Worm (Caenorhabditis elegans): ENCODE results near the gene H40L08.3.

H40L08.3 gene

DNA sequence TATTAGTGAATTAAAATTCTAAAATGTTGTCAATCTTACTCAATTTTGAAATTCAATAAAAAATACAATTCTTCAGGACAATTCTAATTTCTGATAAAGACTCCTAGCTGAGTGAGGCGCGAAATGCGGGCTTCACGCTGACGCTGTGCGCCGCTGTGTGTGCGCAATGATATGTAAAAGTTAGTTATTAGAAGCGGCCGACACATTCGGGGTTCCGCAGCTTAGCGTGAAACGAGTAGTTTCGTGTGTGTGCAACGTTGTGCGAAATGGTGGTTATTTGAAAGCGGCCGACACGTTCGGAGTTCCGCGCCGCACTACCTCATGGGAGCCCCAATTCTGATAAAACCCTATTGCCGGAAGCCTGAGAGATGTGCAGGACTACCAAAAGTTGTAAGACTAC is 722 bp downstream of the H40L08.3 start:
- TF ChIP-seq sea-1 (GFP tag; conservative IDR thresholded peaks at IDR 0.05) (no peak), aly-1 (tag; optimal IDR thresholded peaks at IDR 0.05) (no peak), B0310.2 (tag; optimal IDR thresholded peaks at IDR 0.05) (no peak), tbx-37 (GFP tag; conservative IDR thresholded peaks at IDR 0.05) (no peak), flt-1 (GFP tag; IDR thresholded peaks at IDR 0.05) (no peak), ceh-36 (tag; optimal IDR thresholded peaks at IDR 0.05) (no peak), scrt-1 (GFP tag; IDR thresholded peaks at IDR 0.05) (no peak), ets-7 (tag; optimal IDR thresholded peaks at IDR 0.05) (no peak), F13C5.2 (tag; optimal IDR thresholded peaks at IDR 0.05) (no peak), tbx-11 (GFP tag; IDR thresholded peaks at IDR 0.05) (no peak), tra-4 (tag; optimal IDR thresholded peaks at IDR 0.05) (no peak)

DNA sequence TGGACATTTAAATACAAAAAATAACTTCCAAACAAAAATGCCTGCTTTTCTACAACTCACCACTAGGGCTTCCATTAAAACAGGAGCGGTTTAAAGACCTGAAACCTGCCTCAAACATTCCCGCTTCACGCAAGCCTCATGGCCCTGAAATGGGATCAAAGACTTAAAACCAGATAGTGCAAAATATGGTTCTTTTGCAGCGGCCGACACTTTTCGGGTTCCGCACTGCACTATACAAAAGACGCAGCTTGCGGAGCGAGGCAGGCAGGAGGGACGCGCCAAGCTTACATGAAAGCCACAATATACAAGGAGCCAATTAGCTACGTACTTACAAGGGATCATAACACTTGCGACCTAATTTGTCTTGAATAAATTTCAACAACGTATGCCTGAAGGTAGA is 2.4 kb downstream of the H40L08.3 start:
- no peak for TF ChIP-seq sea-1 (GFP tag; conservative IDR thresholded peaks at IDR 0.05)
- no peak for TF ChIP-seq scrt-1 (GFP tag; IDR thresholded peaks at IDR 0.05)
- TF ChIP-seq ets-7 (tag; optimal IDR thresholded peaks at IDR 0.05), result no peak

DNA sequence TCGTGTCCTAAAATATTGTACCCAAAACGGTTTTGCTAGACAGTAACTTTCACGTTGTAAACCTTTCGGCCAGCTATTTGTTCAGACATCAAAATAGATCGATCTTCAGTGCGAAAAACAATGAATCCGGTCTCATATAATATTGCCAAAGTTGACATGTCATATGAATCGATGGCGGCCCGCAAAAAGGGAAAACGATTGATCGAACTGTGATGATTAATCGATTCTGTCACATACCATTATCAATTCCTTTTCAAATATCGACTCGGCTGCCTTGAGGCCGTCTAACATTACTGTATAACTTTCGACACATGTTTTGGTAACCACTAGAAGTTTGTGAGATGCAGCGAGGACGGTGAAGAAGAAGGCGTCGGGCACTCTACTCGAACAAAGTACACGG is 3.0 kb downstream of the H40L08.3 start:
- TF ChIP-seq scrt-1 (GFP tag; IDR thresholded peaks at IDR 0.05) (no peak), ets-7 (tag; optimal IDR thresholded peaks at IDR 0.05) (no peak), tbx-37 (GFP tag; conservative IDR thresholded peaks at IDR 0.05) (no peak), aly-1 (tag; optimal IDR thresholded peaks at IDR 0.05) (no peak), hmbx-1 (tag; optimal IDR thresholded peaks at IDR 0.05) (no peak), tbx-11 (GFP tag; IDR thresholded peaks at IDR 0.05) (no peak), F13C5.2 (tag; optimal IDR thresholded peaks at IDR 0.05) (no peak), sea-1 (GFP tag; conservative IDR thresholded peaks at IDR 0.05) (no peak), tra-4 (tag; optimal IDR thresholded peaks at IDR 0.05) (no peak), ceh-13 (GFP tag; optimal IDR thresholded peaks at IDR 0.05) (no peak), ama-1 (optimal IDR thresholded peaks at IDR 0.05) (no peak), hnd-1 (tag; optimal IDR thresholded peaks at IDR 0.05) (no peak), B0310.2 (tag; optimal IDR thresholded peaks at IDR 0.05) (no peak), pes-1 (GFP tag; IDR thresholded peaks at IDR 0.05) (no peak), flt-1 (GFP tag; IDR thresholded peaks at IDR 0.05) (no peak), ceh-36 (tag; optimal IDR thresholded peaks at IDR 0.05) (no peak), hmg-4 (GFP tag; optimal IDR thresholded peaks at IDR 0.05) (no peak)

DNA sequence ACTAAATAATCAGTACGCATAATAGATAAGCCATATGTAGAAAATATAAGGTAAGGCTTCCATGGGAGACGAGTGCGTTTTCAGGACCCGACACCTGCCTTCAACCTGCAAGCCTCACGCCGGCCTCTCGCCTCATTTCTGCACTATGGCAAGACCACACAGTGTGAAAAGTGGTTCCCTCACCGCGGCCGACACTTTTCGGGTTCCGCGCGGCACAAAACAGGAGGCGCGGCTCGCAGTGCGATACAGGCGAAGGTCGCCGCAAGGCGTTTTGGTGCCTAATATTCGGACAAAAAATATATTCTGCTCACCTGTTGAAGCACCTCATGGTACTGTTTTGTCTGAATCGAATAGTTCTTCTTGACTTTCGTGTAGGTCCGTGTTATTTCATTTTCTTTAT is 5.8 kb downstream of the H40L08.3 start:
- TF ChIP-seq F13C5.2 (tag; optimal IDR thresholded peaks at IDR 0.05), result no peak
- TF ChIP-seq aly-1 (tag; optimal IDR thresholded peaks at IDR 0.05), result no peak
- TF ChIP-seq ceh-36 (tag; optimal IDR thresholded peaks at IDR 0.05), result no peak
- TF ChIP-seq hmg-4 (GFP tag; optimal IDR thresholded peaks at IDR 0.05), result no peak
- TF ChIP-seq tbx-37 (GFP tag; conservative IDR thresholded peaks at IDR 0.05), result no peak
- no peak for TF ChIP-seq ama-1 (optimal IDR thresholded peaks at IDR 0.05)

DNA sequence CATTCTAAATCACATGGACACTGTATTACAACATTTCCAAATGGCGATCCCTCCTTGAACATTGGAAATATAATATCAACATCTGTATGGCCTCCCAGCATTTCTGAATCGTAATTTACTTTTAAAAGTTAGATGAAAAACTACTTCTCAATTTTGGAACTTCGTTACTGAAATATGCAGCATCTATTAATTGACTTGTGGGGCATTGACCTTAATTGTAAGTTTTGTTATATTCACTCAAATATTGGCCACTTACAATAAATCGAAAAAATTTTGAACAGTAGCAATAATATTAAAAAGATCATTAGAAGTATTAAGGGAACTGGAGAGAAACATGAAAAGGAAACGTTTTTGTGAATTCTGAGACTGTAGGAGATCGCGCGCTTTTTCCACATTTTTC is 6.7 kb downstream of the H40L08.3 start, which contains the start of gene mam-6:
Gene mam-6, minus strand, starts transcription at position 101 of the 400 bp plus-strand sequence.
- TF ChIP-seq hmg-4 (GFP tag; optimal IDR thresholded peaks at IDR 0.05) (no peak), hnd-1 (tag; optimal IDR thresholded peaks at IDR 0.05) (no peak)

DNA sequence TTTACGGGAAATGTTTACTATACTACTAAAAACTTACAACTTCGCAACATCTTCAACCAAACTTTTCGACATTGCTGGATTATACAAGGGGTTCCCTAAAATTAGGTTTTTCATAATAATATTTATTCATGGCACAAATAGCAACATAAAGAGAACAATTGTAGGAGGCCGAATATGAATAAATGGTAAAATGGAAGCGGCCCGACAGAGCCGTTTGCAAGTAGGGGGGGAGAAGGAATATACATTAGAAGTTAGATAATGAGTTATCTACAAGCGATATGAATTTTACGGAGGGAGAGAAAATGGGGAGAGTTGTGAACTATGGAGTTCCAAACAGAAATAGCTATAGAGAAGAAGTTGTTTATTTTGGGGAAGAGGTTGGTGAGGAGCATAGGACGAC is 15.6 kb downstream of the H40L08.3 start, which contains the start of gene fbxa-96:
Gene fbxa-96, minus strand, starts transcription at position 101 of the 400 bp plus-strand sequence.
- TF ChIP-seq scrt-1 (GFP tag; IDR thresholded peaks at IDR 0.05), result no peak
- TF ChIP-seq aly-1 (tag; optimal IDR thresholded peaks at IDR 0.05), result no peak
- TF ChIP-seq flt-1 (GFP tag; IDR thresholded peaks at IDR 0.05), result no peak
- TF ChIP-seq pes-1 (GFP tag; IDR thresholded peaks at IDR 0.05), result no peak
- no peak for TF ChIP-seq hnd-1 (tag; optimal IDR thresholded peaks at IDR 0.05)
- TF ChIP-seq ama-1 (optimal IDR thresholded peaks at IDR 0.05), result no peak
- no peak for TF ChIP-seq ceh-36 (tag; optimal IDR thresholded peaks at IDR 0.05)
- TF ChIP-seq tbx-11 (GFP tag; IDR thresholded peaks at IDR 0.05), result no peak
- TF ChIP-seq ets-7 (tag; optimal IDR thresholded peaks at IDR 0.05), result no peak
- no peak for TF ChIP-seq tbx-37 (GFP tag; conservative IDR thresholded peaks at IDR 0.05)
- TF ChIP-seq B0310.2 (tag; optimal IDR thresholded peaks at IDR 0.05), result no peak
- no peak for TF ChIP-seq F13C5.2 (tag; optimal IDR thresholded peaks at IDR 0.05)
- TF ChIP-seq hmg-4 (GFP tag; optimal IDR thresholded peaks at IDR 0.05), result no peak
- TF ChIP-seq ceh-13 (GFP tag; optimal IDR thresholded peaks at IDR 0.05), result no peak
- no peak for TF ChIP-seq hmbx-1 (tag; optimal IDR thresholded peaks at IDR 0.05)
- no peak for TF ChIP-seq tra-4 (tag; optimal IDR thresholded peaks at IDR 0.05)
- no peak for TF ChIP-seq sea-1 (GFP tag; conservative IDR thresholded peaks at IDR 0.05)

DNA sequence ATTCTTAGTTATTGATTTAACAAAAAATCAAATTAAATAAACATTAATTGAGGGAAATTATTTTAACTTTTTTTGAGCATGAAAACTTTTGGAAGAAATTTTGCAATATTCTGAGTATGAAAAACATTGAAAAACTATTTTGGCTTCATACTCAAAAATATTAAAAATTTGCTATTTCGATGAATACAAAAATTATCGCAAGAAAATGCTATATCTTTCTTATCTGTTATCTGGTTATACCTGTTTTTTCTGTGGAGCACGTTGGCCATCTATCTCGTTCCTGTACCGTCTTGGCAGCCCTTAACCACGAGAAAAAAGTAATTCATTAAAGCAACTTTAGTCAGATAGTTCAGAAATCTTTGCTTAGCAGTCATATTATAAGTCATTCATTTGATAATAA is 18.0 kb downstream of the H40L08.3 start:
- TF ChIP-seq flt-1 (GFP tag; IDR thresholded peaks at IDR 0.05) (no peak), ama-1 (optimal IDR thresholded peaks at IDR 0.05) (no peak), sea-1 (GFP tag; conservative IDR thresholded peaks at IDR 0.05) (no peak), tbx-11 (GFP tag; IDR thresholded peaks at IDR 0.05) (no peak)

DNA sequence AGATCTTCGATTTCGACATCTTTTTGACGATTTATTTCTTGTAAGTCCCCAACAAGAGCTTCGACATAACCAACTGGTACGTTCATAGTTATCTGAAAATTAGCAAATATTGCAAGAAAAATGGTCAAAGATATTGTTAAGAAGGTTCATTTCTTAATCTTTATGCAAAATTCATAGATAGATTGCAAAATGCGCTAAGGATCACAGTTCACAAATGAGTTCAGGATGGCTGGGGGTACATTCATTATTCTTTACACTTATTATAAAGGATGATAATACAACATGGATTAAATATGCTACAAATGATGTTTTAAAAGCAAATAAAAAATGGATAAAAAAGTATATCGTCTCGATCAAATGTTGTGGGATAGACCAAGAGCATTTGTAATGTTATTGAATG is 19.2 kb downstream of the H40L08.3 start, which contains the start of gene H03G16.5:
Gene H03G16.5, minus strand, starts transcription at position 101 of the 400 bp plus-strand sequence.
- no peak for TF ChIP-seq flt-1 (GFP tag; IDR thresholded peaks at IDR 0.05)
- TF ChIP-seq tbx-37 (GFP tag; conservative IDR thresholded peaks at IDR 0.05), result no peak
- no peak for TF ChIP-seq pes-1 (GFP tag; IDR thresholded peaks at IDR 0.05)
- TF ChIP-seq ets-7 (tag; optimal IDR thresholded peaks at IDR 0.05), result no peak

DNA sequence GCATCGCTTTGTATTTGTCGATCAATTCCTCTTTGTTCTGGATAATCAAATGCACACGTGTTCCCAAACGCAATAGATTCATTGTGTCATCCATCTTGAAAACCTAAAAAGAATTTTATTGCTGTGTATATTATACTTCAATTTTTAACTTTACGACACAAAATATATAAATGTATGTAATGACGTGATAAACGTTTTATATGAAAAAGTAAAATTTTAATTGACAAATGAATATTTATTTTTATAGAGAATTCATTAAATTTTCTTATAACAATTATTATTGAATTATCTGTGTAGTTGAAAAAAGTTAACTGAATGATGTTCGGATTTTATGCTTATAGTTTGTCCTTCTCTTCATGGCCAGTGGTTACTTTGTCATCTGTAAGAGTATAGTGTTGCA is 20.0 kb downstream of the H40L08.3 start, which contains the start of gene H03G16.7:
Gene H03G16.7, minus strand, starts transcription at position 101 of the 400 bp plus-strand sequence.
- TF ChIP-seq sea-1 (GFP tag; conservative IDR thresholded peaks at IDR 0.05) (no peak), tbx-11 (GFP tag; IDR thresholded peaks at IDR 0.05) (no peak)

Data from whole organism, early embryonic.